Worm (Caenorhabditis elegans) whole organism, mixed stage, embryonic: ENCODE results near the gene uig-1.

ENCODE experiments used
- blmp-1 ChIP-seq: fragments of 150-350 bp; optimal IDR thresholded peaks from 2 replicates; lab custom pipeline; 2014; ENCODE audit warnings: missing biosample characterization, missing genetic modification characterization
- tbx-8 ChIP-seq: fragments of 200-800 bp; sonication (Bioruptor generic); optimal IDR thresholded peaks from 2 replicates; lab custom pipeline; 2018; ENCODE audit warnings: mild to moderate bottlenecking, missing genetic modification characterization, moderate library complexity, missing compliant biosample characterization
- unc-39 ChIP-seq: fragments of 150-350 bp; optimal IDR thresholded peaks from 2 replicates; lab custom pipeline; 2014; ENCODE audit warnings: missing biosample characterization, missing genetic modification characterization
- unc-62 ChIP-seq: fragments of 150-350 bp; optimal IDR thresholded peaks from 2 replicates; lab custom pipeline; 2014; ENCODE audit warnings: missing biosample characterization, missing genetic modification reagents, missing genetic modification characterization

ce11 chrV:13338037-13338436 lies 42.3 kb upstream of the uig-1 start:
- TF ChIP-seq tbx-8 (no peak), unc-62 (GFP tag; lab: Kevin White, UChicago) (no peak), blmp-1 (no peak), unc-39 (tag; lab: Kevin White, UChicago) (no peak)
